Worm (Caenorhabditis elegans): ENCODE measurements around the gene C31H1.1.

C31H1.1 gene

DNA sequence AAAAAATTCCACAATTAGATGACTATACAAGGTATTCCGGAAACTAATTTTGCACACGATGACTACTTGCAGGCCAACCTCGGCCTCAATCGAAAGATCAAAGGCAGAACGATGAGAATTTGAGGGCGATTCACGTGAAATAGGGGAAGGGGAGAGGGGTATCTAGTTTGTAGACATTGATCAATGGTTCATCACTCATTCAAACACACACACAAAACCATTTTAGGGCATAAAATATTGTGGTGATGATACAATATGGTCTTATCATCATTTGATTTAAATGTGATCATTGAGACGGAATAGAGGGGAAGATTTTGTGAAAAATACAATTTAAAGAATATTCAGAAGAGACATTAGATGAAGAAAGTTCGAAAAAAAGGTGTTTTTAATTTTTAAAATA lies 34.5 kb upstream of the C31H1.1 start (continued):
- TF ChIP-seq nhr-25 (tag; optimal IDR thresholded peaks at IDR 0.05; ENCODE audit: borderline replicate concordance, insufficient read depth) (no peak), ctbp-1 (GFP tag; IDR thresholded peaks at IDR 0.05) (no peak), spr-1 (tag; optimal IDR thresholded peaks at IDR 0.05) (no peak), nhr-42 (GFP tag; IDR thresholded peaks at IDR 0.05) (no peak), Y105C5A.15 (GFP tag; IDR thresholded peaks at IDR 0.05) (no peak), saeg-2 (GFP tag; IDR thresholded peaks at IDR 0.05) (no peak), nhr-48 (tag; optimal IDR thresholded peaks at IDR 0.05) (peak; percentile 24), lin-29 (GFP tag; IDR thresholded peaks at IDR 0.05) (no peak), zfp-2 (tag; optimal IDR thresholded peaks at IDR 0.05) (no peak), hif-1 (tag; optimal IDR thresholded peaks at IDR 0.05) (no peak), dmd-8 (GFP tag; IDR thresholded peaks at IDR 0.05) (no peak), D1046.2 (GFP tag; IDR thresholded peaks at IDR 0.05) (no peak), ceh-82 (tag; optimal IDR thresholded peaks at IDR 0.05) (no peak), R02D3.7 (tag; optimal IDR thresholded peaks at IDR 0.05) (no peak), F44E2.7 (GFP tag; IDR thresholded peaks at IDR 0.05) (no peak), Y48G9A.11 (GFP tag; IDR thresholded peaks at IDR 0.05) (no peak), lin-39 (tag; optimal IDR thresholded peaks at IDR 0.05) (no peak), mdl-1 (tag; optimal IDR thresholded peaks at IDR 0.05) (peak; percentile 9 to 49), lin-38 (GFP tag; IDR thresholded peaks at IDR 0.05) (no peak), ceh-28 (tag; optimal IDR thresholded peaks at IDR 0.05) (no peak), nhr-111 (GFP tag; optimal IDR thresholded peaks at IDR 0.05) (no peak), F37D6.2 (tag; optimal IDR thresholded peaks at IDR 0.05) (no peak), nhr-11 (tag; optimal IDR thresholded peaks at IDR 0.05) (no peak), vab-7 (GFP tag; IDR thresholded peaks at IDR 0.05) (no peak), unc-39 (tag; optimal IDR thresholded peaks at IDR 0.05) (no peak), dmd-9 (GFP tag; IDR thresholded peaks at IDR 0.05) (no peak), lir-3 (tag; optimal IDR thresholded peaks at IDR 0.05) (no peak), nhr-41 (GFP tag; IDR thresholded peaks at IDR 0.05) (no peak), gei-8 (GFP tag; optimal IDR thresholded peaks at IDR 0.05) (no peak), fkh-10 (GFP tag; optimal IDR thresholded peaks at IDR 0.05) (no peak), ceh-62 (tag; optimal IDR thresholded peaks at IDR 0.05) (no peak), Y5F2A.4 (GFP tag; optimal IDR thresholded peaks at IDR 0.05) (no peak), daf-8 (GFP tag; IDR thresholded peaks at IDR 0.05) (no peak), zip-2 (tag; optimal IDR thresholded peaks at IDR 0.05) (no peak), daf-19 (GFP tag; conservative IDR thresholded peaks at IDR 0.05) (no peak), lsy-2 (tag; optimal IDR thresholded peaks at IDR 0.05) (no peak), daf-16 (GFP tag; optimal IDR thresholded peaks at IDR 0.05) (no peak), daf-16 (tag; optimal IDR thresholded peaks at IDR 0.05) (peak; percentile 67), Y75B8A.6 (GFP tag; IDR thresholded peaks at IDR 0.05) (no peak), zag-1 (tag; optimal IDR thresholded peaks at IDR 0.05) (no peak), madf-9 (GFP tag; conservative IDR thresholded peaks at IDR 0.05) (no peak), aly-2 (tag; optimal IDR thresholded peaks at IDR 0.05) (no peak), fos-1 (tag; optimal IDR thresholded peaks at IDR 0.05) (no peak), arid-1 (GFP tag; conservative IDR thresholded peaks at IDR 0.05) (no peak), zip-11 (GFP tag; IDR thresholded peaks at IDR 0.05) (no peak), ceh-44 (GFP tag; IDR thresholded peaks at IDR 0.05) (no peak), skn-1 (tag; optimal IDR thresholded peaks at IDR 0.05) (no peak), egl-27 (tag; optimal IDR thresholded peaks at IDR 0.05) (no peak), spr-3 (GFP tag; optimal IDR thresholded peaks at IDR 0.05) (no peak), snpc-4 (tag; optimal IDR thresholded peaks at IDR 0.05) (no peak), nhr-10 (tag; optimal IDR thresholded peaks at IDR 0.05) (peak; percentile 40), cey-2 (tag; optimal IDR thresholded peaks at IDR 0.05; ENCODE audit: borderline replicate concordance, insufficient read depth) (no peak), mep-1 (tag; optimal IDR thresholded peaks at IDR 0.05) (no peak), nhr-6 (tag; optimal IDR thresholded peaks at IDR 0.05) (no peak)

All from whole organism, L4 larva.